Worm (Caenorhabditis elegans): ENCODE results near the gene nlp-9.

The nlp-9 gene

ce11 chrV:4194587-4195211 lies 24.7 kb upstream of the nlp-9 start, which contains the start of gene Y45G5AM.9 (continued):
- TF ChIP-seq zip-2 (tag; optimal IDR thresholded peaks at IDR 0.05), result no peak
- TF ChIP-seq ZK337.2 (GFP tag; IDR thresholded peaks at IDR 0.05), result no peak
- peak; percentile 66 for TF ChIP-seq fkh-10 (GFP tag; optimal IDR thresholded peaks at IDR 0.05)
- TF ChIP-seq nhr-76 (tag; optimal IDR thresholded peaks at IDR 0.05), result no peak
- peak; percentile 75 for TF ChIP-seq nhr-102 (tag; optimal IDR thresholded peaks at IDR 0.05)
- TF ChIP-seq ceh-82 (tag; optimal IDR thresholded peaks at IDR 0.05), result no peak
- TF ChIP-seq lir-3 (tag; optimal IDR thresholded peaks at IDR 0.05), result no peak
- TF ChIP-seq zag-1 (tag; optimal IDR thresholded peaks at IDR 0.05), result no peak
- no peak for TF ChIP-seq ceh-44 (GFP tag; IDR thresholded peaks at IDR 0.05)
- TF ChIP-seq ctbp-1 (GFP tag; IDR thresholded peaks at IDR 0.05), result no peak
- peak; percentile 49; the same call in 1 of the 2 replicates for TF ChIP-seq T26A8.4 (GFP tag; IDR thresholded peaks at IDR 0.05)
- no peak for TF ChIP-seq F10B5.3 (tag; optimal IDR thresholded peaks at IDR 0.05)
- no peak for TF ChIP-seq unc-130 (GFP tag; optimal IDR thresholded peaks at IDR 0.05)
- TF ChIP-seq ZK546.5 (tag; optimal IDR thresholded peaks at IDR 0.05), result no peak
- no peak for TF ChIP-seq T20F7.1 (GFP tag; optimal IDR thresholded peaks at IDR 0.05)
- TF ChIP-seq F49E8.2 (tag; optimal IDR thresholded peaks at IDR 0.05; ENCODE audit: borderline replicate concordance), result no peak
- no peak for TF ChIP-seq sdz-12 (GFP tag; optimal IDR thresholded peaks at IDR 0.05)
- no peak for TF ChIP-seq dmd-9 (GFP tag; IDR thresholded peaks at IDR 0.05)
- TF ChIP-seq lin-38 (GFP tag; IDR thresholded peaks at IDR 0.05), result peak; percentile 80
- TF ChIP-seq nhr-237 (tag; optimal IDR thresholded peaks at IDR 0.05), result no peak
- 0 out of 2 replicates have a peak, but pooled peaks have one; percentile 55 for TF ChIP-seq pha-4 (GFP tag; IDR thresholded peaks at IDR 0.05)
- TF ChIP-seq pha-4 (tag; optimal IDR thresholded peaks at IDR 0.05), result no peak
- no peak for TF ChIP-seq daf-16 (GFP tag; optimal IDR thresholded peaks at IDR 0.05)
- peak; percentile 53 for TF ChIP-seq daf-16 (tag; optimal IDR thresholded peaks at IDR 0.05)
- TF ChIP-seq hlh-30 (tag; optimal IDR thresholded peaks at IDR 0.05; ENCODE audit: insufficient read depth), result peak; percentile 74
- TF ChIP-seq spr-1 (tag; optimal IDR thresholded peaks at IDR 0.05), result peak; percentile 32
- no peak for TF ChIP-seq daf-8 (GFP tag; IDR thresholded peaks at IDR 0.05)
- peak; percentile 35 to 86 for TF ChIP-seq lsy-2 (tag; optimal IDR thresholded peaks at IDR 0.05)
- TF ChIP-seq mdt-29 (GFP tag; IDR thresholded peaks at IDR 0.05), result no peak
- peak; percentile 81 for TF ChIP-seq egl-43 (GFP tag; IDR thresholded peaks at IDR 0.05)
- no peak for TF ChIP-seq Y48G9A.11 (GFP tag; IDR thresholded peaks at IDR 0.05)
- 0 out of 2 replicates have a peak, but pooled peaks have one; percentile 39 for TF ChIP-seq ceh-20 (GFP tag; IDR thresholded peaks at IDR 0.05)
- TF ChIP-seq mdl-1 (tag; optimal IDR thresholded peaks at IDR 0.05), result no peak
- no peak for TF ChIP-seq spr-3 (GFP tag; optimal IDR thresholded peaks at IDR 0.05)
- TF ChIP-seq daf-19 (GFP tag; conservative IDR thresholded peaks at IDR 0.05), result no peak
- TF ChIP-seq set-16 (GFP tag; IDR thresholded peaks at IDR 0.05), result peak; percentile 31; the same call in 1 of the 2 replicates
- TF ChIP-seq ama-1 (optimal IDR thresholded peaks at IDR 0.05), result peak; percentile 9
- TF ChIP-seq ceh-28 (tag; optimal IDR thresholded peaks at IDR 0.05), result peak; percentile 73
- TF ChIP-seq dmd-6 (GFP tag; IDR thresholded peaks at IDR 0.05), result peak; percentile 71
- peak; percentile 60 for TF ChIP-seq duxl-1 (tag; optimal IDR thresholded peaks at IDR 0.05; ENCODE audit: poor library complexity)
- peak; percentile 90 for TF ChIP-seq mep-1 (tag; optimal IDR thresholded peaks at IDR 0.05)
- peak; percentile 83 for TF ChIP-seq rbr-2 (tag; optimal IDR thresholded peaks at IDR 0.05)
- no peak for TF ChIP-seq unc-39 (tag; optimal IDR thresholded peaks at IDR 0.05)
- TF ChIP-seq nhr-28 (tag; optimal IDR thresholded peaks at IDR 0.05), result peak; percentile 55
- TF ChIP-seq dpl-1 (GFP tag; optimal IDR thresholded peaks at IDR 0.05), result peak; percentile 72
- no peak for TF ChIP-seq pqm-1 (tag; optimal IDR thresholded peaks at IDR 0.05)
- TF ChIP-seq ceh-62 (tag; optimal IDR thresholded peaks at IDR 0.05), result no peak
- TF ChIP-seq zip-11 (GFP tag; IDR thresholded peaks at IDR 0.05), result no peak
- TF ChIP-seq hmg-1.1 (GFP tag; IDR thresholded peaks at IDR 0.05), result peak; percentile 80
- TF ChIP-seq nhr-11 (tag; optimal IDR thresholded peaks at IDR 0.05), result peak; percentile 68
- no peak; the same call in 1 of the 2 replicates for TF ChIP-seq arid-1 (GFP tag; conservative IDR thresholded peaks at IDR 0.05)
- no peak for TF ChIP-seq lim-7 (GFP tag; IDR thresholded peaks at IDR 0.05)
